Worm (Caenorhabditis elegans): ENCODE results near the gene sma-6.

sma-6 gene

DNA sequence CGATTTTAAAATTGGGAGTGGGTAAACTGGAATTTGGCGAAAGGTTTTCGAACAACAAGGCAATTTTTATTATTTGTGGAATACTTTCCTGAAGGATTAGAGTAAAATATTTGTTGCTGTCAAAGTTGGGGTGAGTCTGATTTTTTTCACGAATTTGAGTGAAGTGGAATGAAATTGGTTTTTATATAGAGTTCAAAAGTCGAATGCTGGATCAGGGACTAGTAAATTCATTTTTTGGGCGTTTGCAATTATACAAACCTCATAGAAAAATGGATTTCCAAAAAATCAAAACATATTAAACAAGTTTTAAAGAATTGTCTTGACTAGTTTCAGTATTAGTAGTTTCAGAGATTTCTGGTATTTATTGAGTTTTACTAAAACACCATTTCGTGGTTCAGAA lies 15.7 kb downstream of the sma-6 start, which contains the start of gene C32D5.7:
Gene C32D5.7, minus strand, starts transcription at position 101 of the 400 bp plus-strand sequence.
- TF ChIP-seq scrt-1 (GFP tag; IDR thresholded peaks at IDR 0.05) (no peak), B0310.2 (tag; optimal IDR thresholded peaks at IDR 0.05) (no peak), ceh-13 (GFP tag; optimal IDR thresholded peaks at IDR 0.05) (no peak), pes-1 (GFP tag; IDR thresholded peaks at IDR 0.05) (no peak), ets-7 (tag; optimal IDR thresholded peaks at IDR 0.05) (no peak), tbx-37 (GFP tag; conservative IDR thresholded peaks at IDR 0.05) (no peak), sea-1 (GFP tag; conservative IDR thresholded peaks at IDR 0.05) (no peak), tbx-11 (GFP tag; IDR thresholded peaks at IDR 0.05) (no peak), flt-1 (GFP tag; IDR thresholded peaks at IDR 0.05) (no peak), ama-1 (optimal IDR thresholded peaks at IDR 0.05) (no peak), hmg-4 (GFP tag; optimal IDR thresholded peaks at IDR 0.05) (no peak), F13C5.2 (tag; optimal IDR thresholded peaks at IDR 0.05) (no peak)

ce11 chrII:6341076-6341475 lies 16.8 kb downstream of the sma-6 start:
- TF ChIP-seq ets-7 (tag; optimal IDR thresholded peaks at IDR 0.05) (no peak), tbx-37 (GFP tag; conservative IDR thresholded peaks at IDR 0.05) (no peak), aly-1 (tag; optimal IDR thresholded peaks at IDR 0.05) (no peak), ceh-36 (tag; optimal IDR thresholded peaks at IDR 0.05) (no peak), hnd-1 (tag; optimal IDR thresholded peaks at IDR 0.05) (no peak), tbx-11 (GFP tag; IDR thresholded peaks at IDR 0.05) (no peak)

- TF ChIP-seq flt-1 (GFP tag; IDR thresholded peaks at IDR 0.05) (no peak), scrt-1 (GFP tag; IDR thresholded peaks at IDR 0.05) (no peak), aly-1 (tag; optimal IDR thresholded peaks at IDR 0.05) (no peak), ceh-13 (GFP tag; optimal IDR thresholded peaks at IDR 0.05) (no peak), hmbx-1 (tag; optimal IDR thresholded peaks at IDR 0.05) (no peak), pes-1 (GFP tag; IDR thresholded peaks at IDR 0.05) (no peak), ceh-36 (tag; optimal IDR thresholded peaks at IDR 0.05) (no peak), hnd-1 (tag; optimal IDR thresholded peaks at IDR 0.05) (no peak), sea-1 (GFP tag; conservative IDR thresholded peaks at IDR 0.05) (no peak), ama-1 (optimal IDR thresholded peaks at IDR 0.05) (no peak), ets-7 (tag; optimal IDR thresholded peaks at IDR 0.05) (no peak), tbx-11 (GFP tag; IDR thresholded peaks at IDR 0.05) (no peak), tra-4 (tag; optimal IDR thresholded peaks at IDR 0.05) (no peak), tbx-37 (GFP tag; conservative IDR thresholded peaks at IDR 0.05) (no peak), B0310.2 (tag; optimal IDR thresholded peaks at IDR 0.05) (no peak), F13C5.2 (tag; optimal IDR thresholded peaks at IDR 0.05) (no peak), hmg-4 (GFP tag; optimal IDR thresholded peaks at IDR 0.05) (no peak)
Observed at ce11 chrII:6342455-6342854, 18.2 kb downstream of the sma-6 start.

DNA sequence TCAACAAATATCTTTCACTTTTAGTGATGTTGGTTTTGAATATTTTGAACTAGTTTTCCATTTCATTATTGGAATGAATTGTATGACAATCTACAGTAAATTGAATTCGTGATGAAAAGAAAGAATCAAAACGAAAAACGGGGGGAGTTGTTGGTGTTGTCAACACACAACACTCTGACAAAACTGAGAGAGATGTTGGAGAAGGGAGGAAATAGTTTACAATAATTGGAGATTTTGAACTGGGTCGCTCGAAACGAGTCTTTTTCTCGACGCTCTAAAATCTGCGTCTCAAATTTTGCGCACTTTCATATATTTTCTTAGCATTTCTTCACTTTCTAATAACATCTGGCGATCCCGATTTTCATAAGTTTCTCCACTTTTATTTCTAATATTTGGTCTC lies 19.6 kb downstream of the sma-6 start, which contains the start of gene txt-18:
Gene txt-18, plus strand, starts transcription at position 180 of the 400 bp plus-strand sequence.
- TF ChIP-seq F13C5.2 (tag; optimal IDR thresholded peaks at IDR 0.05), result no peak

DNA sequence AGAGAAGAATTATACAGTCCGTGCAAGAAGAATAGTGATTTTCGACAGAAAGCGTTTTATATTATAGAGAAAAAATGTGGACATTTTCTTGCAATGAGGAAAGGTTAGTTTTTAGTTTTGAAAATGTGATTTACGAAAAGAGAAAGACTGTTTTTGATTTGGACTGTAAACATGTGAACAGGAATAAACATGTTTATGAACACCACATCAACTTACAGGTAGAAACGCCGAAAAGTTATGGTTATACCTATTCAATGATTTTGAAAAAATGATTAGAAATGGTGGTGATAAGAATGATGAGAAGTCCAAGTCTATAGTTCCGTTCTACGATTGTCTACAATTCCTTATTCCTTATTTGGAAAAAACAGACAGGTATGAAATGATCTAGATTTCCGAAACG lies 20.2 kb downstream of the sma-6 start:
- TF ChIP-seq tbx-11 (GFP tag; IDR thresholded peaks at IDR 0.05) (no peak), ceh-36 (tag; optimal IDR thresholded peaks at IDR 0.05) (no peak), aly-1 (tag; optimal IDR thresholded peaks at IDR 0.05) (no peak), hmbx-1 (tag; optimal IDR thresholded peaks at IDR 0.05) (no peak), pes-1 (GFP tag; IDR thresholded peaks at IDR 0.05) (no peak)

ce11 chrII:6345195-6346158 lies 21.2 kb downstream of the sma-6 start, which contains the start of gene C32D5.8:
TSS of gene C32D5.8 (minus strand) at chrII:6345964.
- TF ChIP-seq tbx-11 (GFP tag; IDR thresholded peaks at IDR 0.05) (no peak), hnd-1 (tag; optimal IDR thresholded peaks at IDR 0.05) (no peak), hmg-4 (GFP tag; optimal IDR thresholded peaks at IDR 0.05) (no peak), tbx-37 (GFP tag; conservative IDR thresholded peaks at IDR 0.05) (no peak), ama-1 (optimal IDR thresholded peaks at IDR 0.05) (no peak), ceh-36 (tag; optimal IDR thresholded peaks at IDR 0.05) (no peak), F13C5.2 (tag; optimal IDR thresholded peaks at IDR 0.05) (no peak), scrt-1 (GFP tag; IDR thresholded peaks at IDR 0.05) (no peak)

ce11 chrII:6346551-6347079 lies 22.3 kb downstream of the sma-6 start:
- TF ChIP-seq aly-1 (tag; optimal IDR thresholded peaks at IDR 0.05), result no peak
- peak; percentile 18 for TF ChIP-seq hmbx-1 (tag; optimal IDR thresholded peaks at IDR 0.05)
- peak; percentile 19 for TF ChIP-seq ceh-36 (tag; optimal IDR thresholded peaks at IDR 0.05)
- TF ChIP-seq hnd-1 (tag; optimal IDR thresholded peaks at IDR 0.05), result no peak
- TF ChIP-seq scrt-1 (GFP tag; IDR thresholded peaks at IDR 0.05), result no peak
